Fruit fly (Drosophila melanogaster): Measurements from ENCODE around the gene CG14417.

The CG14417 gene

dm6 chrX:2919742-2920141 lies 43.4 kb upstream of the CG14417 start, which contains the start of gene CG3588 (continued):
- TF ChIP-seq CG13296 (GFP tag; optimal IDR thresholded peaks at IDR 0.05) (peak; percentile 75), gcm (GFP tag; optimal IDR thresholded peaks at IDR 0.05) (no peak), Hand (GFP tag; optimal IDR thresholded peaks at IDR 0.05) (peak; percentile 29), CG18262 (tag; optimal IDR thresholded peaks at IDR 0.05) (peak; percentile 34), CG9727 (GFP tag; optimal IDR thresholded peaks at IDR 0.05) (peak; percentile 45), CG18764 (GFP tag; optimal IDR thresholded peaks at IDR 0.05) (peak; percentile 18), jing (GFP tag; optimal IDR thresholded peaks at IDR 0.05) (peak; percentile 1), Meics (GFP tag; optimal IDR thresholded peaks at IDR 0.05) (peak; percentile 81), corto (GFP tag; optimal IDR thresholded peaks at IDR 0.05) (no peak), CG33213 (GFP tag; optimal IDR thresholded peaks at IDR 0.05) (peak; percentile 60), CTCF (GFP tag; optimal IDR thresholded peaks at IDR 0.05) (no peak), CG31388 (GFP tag; optimal IDR thresholded peaks at IDR 0.05) (no peak), cad (GFP tag; optimal IDR thresholded peaks at IDR 0.05) (no peak), CG4404 (GFP tag; IDR thresholded peaks at IDR 0.05) (peak; percentile 37; the same call in 1 of the 2 replicates), CG8924 (tag; optimal IDR thresholded peaks at IDR 0.05) (peak; percentile 49), Hmx (GFP tag; optimal IDR thresholded peaks at IDR 0.05) (no peak), Chrac-16 (GFP tag; optimal IDR thresholded peaks at IDR 0.05) (peak; percentile 68), CG7839 (tag; optimal IDR thresholded peaks at IDR 0.05) (peak; percentile 82), CG6683 (GFP tag; optimal IDR thresholded peaks at IDR 0.05) (peak; percentile 33), CG12071 (GFP tag; optimal IDR thresholded peaks at IDR 0.05) (peak; percentile 54), Nf-YB (GFP tag; optimal IDR thresholded peaks at IDR 0.05) (peak; percentile 4), btn (GFP tag; optimal IDR thresholded peaks at IDR 0.05) (peak; percentile 31), CG9797 (GFP tag; optimal IDR thresholded peaks at IDR 0.05) (no peak), slbo (GFP tag; IDR thresholded peaks at IDR 0.05) (peak; percentile 89), ttk (GFP tag; IDR thresholded peaks at IDR 0.05) (peak; percentile 50), ATbp (GFP tag; optimal IDR thresholded peaks at IDR 0.05) (peak; percentile 33), C15 (GFP tag; IDR thresholded peaks at IDR 0.05) (peak; percentile 59; the same call in 2 of the 3 replicates), CG18599 (GFP tag; optimal IDR thresholded peaks at IDR 0.05) (peak; percentile 78), Rx (GFP tag; IDR thresholded peaks at IDR 0.05) (peak; percentile 63; the same call in 1 of the 2 replicates), CG10274 (GFP tag; optimal IDR thresholded peaks at IDR 0.05) (peak; percentile 32), CG7786 (GFP tag; optimal IDR thresholded peaks at IDR 0.05) (peak; percentile 65), Poxn (GFP tag; IDR thresholded peaks at IDR 0.05) (peak; percentile 50; the same call in 1 of the 2 replicates), fru (optimal IDR thresholded peaks at IDR 0.05) (no peak), Hr51 (GFP tag; optimal IDR thresholded peaks at IDR 0.05) (peak; percentile 40 to 64), CG14050 (GFP tag; IDR thresholded peaks at IDR 0.05) (peak; percentile 59; the same call in 2 of the 3 replicates), CG12219 (GFP tag; optimal IDR thresholded peaks at IDR 0.05) (peak; percentile 43), CG14441 (GFP tag; IDR thresholded peaks at IDR 0.05) (peak; percentile 84), kay (GFP tag; optimal IDR thresholded peaks at IDR 0.05) (no peak), klu (GFP tag; IDR thresholded peaks at IDR 0.05) (peak; percentile 69), schlank (tag; optimal IDR thresholded peaks at IDR 0.05) (peak; percentile 54), CG11723 (GFP tag; optimal IDR thresholded peaks at IDR 0.05) (no peak), chinmo (GFP tag; IDR thresholded peaks at IDR 0.05; ENCODE audit: partially characterized antibody) (0 out of 4 replicates have a peak, but pooled peaks have one; percentile 39), dysf (GFP tag; IDR thresholded peaks at IDR 0.05) (peak; percentile 87), pb (GFP tag; optimal IDR thresholded peaks at IDR 0.05) (peak; percentile 62), Asciz (GFP tag; optimal IDR thresholded peaks at IDR 0.05) (peak; percentile 37), ci (GFP tag; IDR thresholded peaks at IDR 0.05) (peak; percentile 77), ems (GFP tag; optimal IDR thresholded peaks at IDR 0.05) (peak; percentile 67), Rfx (GFP tag; IDR thresholded peaks at IDR 0.05) (peak; percentile 94), slp2 (GFP tag; optimal IDR thresholded peaks at IDR 0.05) (peak; percentile 55), D19A (tag; optimal IDR thresholded peaks at IDR 0.05) (no peak), sima (GFP tag; optimal IDR thresholded peaks at IDR 0.05) (no peak), CG1603 (tag; optimal IDR thresholded peaks at IDR 0.05) (peak; percentile 47)
